Fruit fly (Drosophila melanogaster) whole organism, embryonic: ENCODE data around the gene CG31921.

Experiments used
- BEAF-32 ChIP-seq: fragments of 200-800 bp; sonication (Bioruptor generic); optimal IDR thresholded peaks from 3 replicates; lab custom pipeline; 2017; ENCODE audit warnings: missing biosample characterization, missing genetic modification characterization, mild to moderate bottlenecking, moderate library complexity, missing genetic modification reagents
- CG10543 ChIP-seq: fragments of 200-800 bp; sonication (Bioruptor generic); optimal IDR thresholded peaks from 3 replicates; lab custom pipeline; 2017; ENCODE audit warnings: missing biosample characterization, mild to moderate bottlenecking, missing genetic modification characterization, moderate library complexity
- CG13296 ChIP-seq: fragments of 200-800 bp; sonication (Bioruptor generic); optimal IDR thresholded peaks from 3 replicates; lab custom pipeline; 2018; ENCODE audit warnings: missing biosample characterization, mild to moderate bottlenecking, missing genetic modification characterization
- CG14441 ChIP-seq: fragments of 200-800 bp; sonication (Bioruptor generic); IDR thresholded peaks from 2 replicates; pipeline ENCODE4 v1.3.6; 2022; ENCODE audit warnings: missing biosample characterization, missing genetic modification characterization
- CG14860 ChIP-seq: fragments of 200-800 bp; sonication (Bioruptor generic); IDR thresholded peaks from 3 replicates; pipeline ENCODE4 v1.3.6; 2022; ENCODE audit warnings: missing biosample characterization, missing genetic modification characterization; ENCODE audit not compliant: partially characterized antibody
- CG17359 ChIP-seq: fragments of 200-800 bp; sonication (Bioruptor generic); optimal IDR thresholded peaks from 3 replicates; lab custom pipeline; 2018; ENCODE audit warnings: missing biosample characterization, mild to moderate bottlenecking, missing genetic modification characterization, moderate library complexity
- CG17829 ChIP-seq: fragments of 200-800 bp; optimal IDR thresholded peaks from 2 replicates; lab custom pipeline; 2019; ENCODE audit warnings: missing biosample characterization, mild to moderate bottlenecking, missing genetic modification characterization, moderate library complexity
- CG18599 ChIP-seq: fragments of 200-800 bp; sonication (Bioruptor generic); optimal IDR thresholded peaks from 3 replicates; lab custom pipeline; 2017; ENCODE audit warnings: missing biosample characterization, missing genetic modification characterization, mild to moderate bottlenecking, moderate library complexity, missing genetic modification reagents
- CG18619 ChIP-seq: fragments of 200-800 bp; sonication (Bioruptor generic); optimal IDR thresholded peaks from 3 replicates; lab custom pipeline; 2017; ENCODE audit warnings: missing biosample characterization, mild to moderate bottlenecking, missing genetic modification characterization
- CG30020 ChIP-seq: fragments of 200-800 bp; optimal IDR thresholded peaks from 2 replicates; lab custom pipeline; 2019; ENCODE audit warnings: missing biosample characterization, mild to moderate bottlenecking, missing genetic modification characterization, moderate library complexity
- CG4617 ChIP-seq: fragments of 200-800 bp; sonication (Bioruptor generic); optimal IDR thresholded peaks from 3 replicates; lab custom pipeline; 2016; ENCODE audit warnings: missing biosample characterization, missing genetic modification characterization, borderline replicate concordance
- CG9797 ChIP-seq: fragments of 200-800 bp; sonication (Bioruptor generic); optimal IDR thresholded peaks from 3 replicates; lab custom pipeline; 2018; ENCODE audit warnings: missing biosample characterization, mild to moderate bottlenecking, missing genetic modification characterization
- CG9817 ChIP-seq: fragments of 200-800 bp; sonication (Bioruptor generic); optimal IDR thresholded peaks from 2 replicates; lab custom pipeline; 2018; ENCODE audit warnings: missing biosample characterization, mild to moderate bottlenecking, missing genetic modification characterization, moderate library complexity
- CkIIα-i1 ChIP-seq: fragments of 200-800 bp; sonication (Bioruptor generic); IDR thresholded peaks from 2 replicates; pipeline ENCODE4 v1.3.6; 2022; ENCODE audit warnings: missing biosample characterization, missing genetic modification characterization
- Dp ChIP-seq: fragments of 200-800 bp; sonication (Bioruptor generic); optimal IDR thresholded peaks from 2 replicates; lab custom pipeline; 2018; ENCODE audit warnings: missing biosample characterization, mild to moderate bottlenecking, missing genetic modification characterization, moderate library complexity
- Dref ChIP-seq: fragments of 200-800 bp; sonication (Bioruptor generic); IDR thresholded peaks from 2 replicates; pipeline ENCODE4 v1.3.6; 2022; ENCODE audit warnings: missing biosample characterization, missing genetic modification characterization
- Ets65A ChIP-seq: fragments of 200-800 bp; sonication (Bioruptor generic); peaks from one replicate; lab custom pipeline; 2016; ENCODE audit warnings: missing biosample characterization, missing genetic modification characterization
- Fer2 ChIP-seq: fragments of 200-800 bp; sonication (Bioruptor generic); optimal IDR thresholded peaks from 2 replicates; lab custom pipeline; 2018; ENCODE audit warnings: missing biosample characterization, mild to moderate bottlenecking, missing genetic modification characterization, moderate library complexity
- HHEX ChIP-seq: fragments of 200-800 bp; sonication (Bioruptor generic); optimal IDR thresholded peaks from 3 replicates; lab custom pipeline; 2017; ENCODE audit warnings: missing biosample characterization, mild to moderate bottlenecking, missing genetic modification characterization, missing genetic modification reagents
- Hmr ChIP-seq: fragments of 200-800 bp; sonication (Bioruptor generic); optimal IDR thresholded peaks from 3 replicates; lab custom pipeline; 2017; ENCODE audit warnings: mild to moderate bottlenecking, missing biosample characterization, missing genetic modification reagents, missing genetic modification characterization
- Hr51 ChIP-seq, 2 experiments: fragments of 200-800 bp; sonication (Bioruptor generic); optimal IDR thresholded peaks; 2 replicates in 1 of 2; 3 replicates in 1 of 2; lab custom pipeline; 2016 to 2018; ENCODE audit warnings: missing biosample characterization in 2 of 2, missing genetic modification characterization in 2 of 2, mild to moderate bottlenecking in 1 of 2, moderate library complexity in 1 of 2
- MBD-R2 ChIP-seq: fragments of 200-800 bp; sonication (Bioruptor generic); IDR thresholded peaks from 2 replicates; pipeline ENCODE4 v1.3.6; 2022; ENCODE audit warnings: missing biosample characterization, missing genetic modification characterization
- NFAT ChIP-seq: fragments of 200-800 bp; sonication (Bioruptor generic); IDR thresholded peaks from 2 replicates; pipeline ENCODE4 v1.3.6; 2022; ENCODE audit warnings: missing biosample characterization, missing genetic modification characterization
- Pdp1 ChIP-seq, 2 experiments: fragments of 200-800 bp; sonication (Bioruptor generic); optimal IDR thresholded peaks; 3 replicates each; lab custom pipeline; 2016; ENCODE audit warnings: missing biosample characterization in 2 of 2, missing genetic modification characterization in 2 of 2, mild to moderate bottlenecking in 1 of 2, moderate library complexity in 1 of 2
- Ptx1 ChIP-seq: fragments of 200-800 bp; sonication (Bioruptor generic); IDR thresholded peaks from 2 replicates; pipeline ENCODE4 v1.3.6; 2022; ENCODE audit warnings: missing biosample characterization, missing genetic modification characterization
- Sox100B ChIP-seq: fragments of 200-800 bp; sonication (Bioruptor generic); optimal IDR thresholded peaks from 3 replicates; lab custom pipeline; 2018; ENCODE audit warnings: missing biosample characterization, mild to moderate bottlenecking, missing genetic modification characterization
- Spps ChIP-seq: fragments of 200-800 bp; sonication (Bioruptor generic); optimal IDR thresholded peaks from 2 replicates; lab custom pipeline; 2018; ENCODE audit warnings: missing biosample characterization, mild to moderate bottlenecking, missing genetic modification characterization
- Taf1 ChIP-seq: fragments of 200-800 bp; sonication (Bioruptor generic); IDR thresholded peaks from 2 replicates; pipeline ENCODE4 v1.3.6; 2022; ENCODE audit warnings: missing biosample characterization, missing genetic modification characterization
- Xbp1 ChIP-seq: fragments of 200-800 bp; sonication (Bioruptor generic); optimal IDR thresholded peaks from 3 replicates; lab custom pipeline; 2016; ENCODE audit warnings: missing biosample characterization, mild to moderate bottlenecking, missing genetic modification characterization
- YL-1 ChIP-seq: fragments of 200-800 bp; sonication (Bioruptor generic); optimal IDR thresholded peaks from 3 replicates; lab custom pipeline; 2017; ENCODE audit warnings: missing biosample characterization, mild to moderate bottlenecking, missing genetic modification characterization
- al ChIP-seq: fragments of 200-800 bp; sonication (Bioruptor generic); IDR thresholded peaks from 2 replicates; pipeline ENCODE4 v1.3.6; 2022; ENCODE audit warnings: missing biosample characterization, missing genetic modification characterization
- amos ChIP-seq: fragments of 200-800 bp; sonication (Bioruptor generic); IDR thresholded peaks from 2 replicates; pipeline ENCODE4 v1.3.6; 2022; ENCODE audit warnings: missing biosample characterization, missing genetic modification characterization; ENCODE audit not compliant: partially characterized antibody
- chif ChIP-seq, 2 experiments: fragments of 200-800 bp; sonication (Bioruptor generic); optimal IDR thresholded peaks; 3 replicates each; lab custom pipeline; 2016; ENCODE audit warnings: missing biosample characterization in 2 of 2, missing genetic modification characterization in 2 of 2
- dimm ChIP-seq: fragments of 200-800 bp; sonication (Bioruptor generic); IDR thresholded peaks from 2 replicates; pipeline ENCODE4 v1.3.6; 2022; ENCODE audit warnings: missing biosample characterization, missing genetic modification characterization
- dm ChIP-seq: fragments of 200-800 bp; sonication (Bioruptor generic); optimal IDR thresholded peaks from 3 replicates; lab custom pipeline; 2016; ENCODE audit warnings: missing biosample characterization, missing genetic modification characterization
- ewg ChIP-seq: fragments of 200-800 bp; sonication (Bioruptor generic); optimal IDR thresholded peaks from 3 replicates; lab custom pipeline; 2017; ENCODE audit warnings: mild to moderate bottlenecking, missing biosample characterization, missing genetic modification reagents, missing genetic modification characterization
- kah ChIP-seq: fragments of 200-800 bp; sonication (Bioruptor generic); optimal IDR thresholded peaks from 2 replicates; lab custom pipeline; 2018; ENCODE audit warnings: missing biosample characterization, mild to moderate bottlenecking, missing genetic modification characterization
- ken ChIP-seq: fragments of 200-800 bp; sonication (Bioruptor generic); IDR thresholded peaks from 3 replicates; pipeline ENCODE4 v1.3.6; 2022; ENCODE audit warnings: missing biosample characterization, missing genetic modification characterization
- klu ChIP-seq: fragments of 200-800 bp; sonication (Bioruptor generic); IDR thresholded peaks from 2 replicates; pipeline ENCODE4 v1.3.6; 2022; ENCODE audit warnings: missing biosample characterization, missing genetic modification characterization
- lmd ChIP-seq: fragments of 200-800 bp; sonication (Bioruptor generic); IDR thresholded peaks from 2 replicates; pipeline ENCODE4 v1.3.6; 2022; ENCODE audit warnings: missing biosample characterization, missing genetic modification characterization
- lola ChIP-seq, 3 experiments: fragments of >200 bp in 2 of 3; fragments of 200-800 bp in 1 of 3; sonication (Bioruptor generic) in 1 of 3; optimal IDR thresholded peaks; 2 replicates each; lab custom pipeline; 2017 to 2019; ENCODE audit warnings: missing biosample characterization in 3 of 3, missing genetic modification characterization in 3 of 3, mild to moderate bottlenecking in 1 of 3, moderate library complexity in 1 of 3
- mam ChIP-seq: fragments of 200-800 bp; sonication (Bioruptor generic); optimal IDR thresholded peaks from 3 replicates; lab custom pipeline; 2016; ENCODE audit warnings: missing biosample characterization, missing genetic modification characterization
- mirr ChIP-seq: fragments of 200-800 bp; sonication (Bioruptor generic); optimal IDR thresholded peaks from 3 replicates; lab custom pipeline; 2018; ENCODE audit warnings: missing biosample characterization, mild to moderate bottlenecking, missing genetic modification characterization
- pita ChIP-seq: fragments of 200-800 bp; sonication (Bioruptor generic); optimal IDR thresholded peaks from 2 replicates; lab custom pipeline; 2017; ENCODE audit warnings: missing biosample characterization, mild to moderate bottlenecking, missing genetic modification characterization
- sens ChIP-seq: fragments of 200-800 bp; sonication (Bioruptor generic); peaks from one replicate; lab custom pipeline; 2016; ENCODE audit warnings: missing biosample characterization, missing genetic modification characterization
- sna ChIP-seq: fragments of 200-800 bp; sonication (Bioruptor generic); IDR thresholded peaks from 2 replicates; pipeline ENCODE4 v1.3.6; 2022; ENCODE audit warnings: missing biosample characterization, missing genetic modification characterization; ENCODE audit not compliant: partially characterized antibody
- vnd ChIP-seq: fragments of 200-800 bp; sonication (Bioruptor generic); IDR thresholded peaks from 3 replicates; pipeline ENCODE4 v1.3.6; 2022; ENCODE audit warnings: missing biosample characterization, missing genetic modification characterization; ENCODE audit not compliant: partially characterized antibody

CG31921 gene

DNA sequence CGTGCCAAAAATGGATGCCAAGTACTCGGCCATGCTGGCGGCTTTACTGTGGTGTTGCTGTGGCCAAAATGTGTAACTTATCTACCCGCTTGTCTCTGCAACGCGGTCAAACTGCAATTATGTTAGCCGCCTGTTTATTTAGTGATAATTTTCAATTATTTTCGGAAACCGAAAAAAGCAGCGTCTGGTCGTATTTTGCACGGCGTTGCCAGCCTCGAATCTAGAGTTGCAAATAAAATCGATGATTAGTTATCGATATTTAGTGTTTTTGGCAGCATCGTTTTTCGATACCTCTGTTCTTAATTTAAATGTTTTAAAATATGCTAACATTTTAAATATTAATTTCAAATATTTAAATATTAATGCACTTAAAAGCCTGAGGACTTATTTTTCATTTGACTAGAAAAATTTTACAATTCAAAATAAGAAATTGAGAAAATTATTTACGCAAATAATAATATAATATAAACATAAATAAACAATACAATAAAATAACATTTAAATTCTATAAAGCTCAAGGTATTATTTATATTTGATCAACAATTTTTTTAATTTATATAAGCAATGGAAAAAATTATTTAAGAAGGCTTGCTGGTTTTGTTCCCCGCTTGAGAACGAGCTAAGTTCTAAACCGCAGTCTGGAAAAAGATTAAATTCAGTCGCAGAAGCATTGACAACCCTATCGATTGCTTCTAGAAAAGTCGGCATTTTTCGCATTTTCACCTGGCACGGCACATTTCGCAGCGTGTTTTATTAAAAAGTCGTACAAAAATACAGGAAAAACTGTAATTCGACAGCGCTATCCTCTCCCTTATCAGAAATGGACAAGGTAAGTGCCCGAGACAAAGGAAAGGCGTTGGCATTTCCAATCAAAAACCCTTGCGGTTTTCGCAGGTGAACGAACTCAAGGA is 37.4 kb downstream of the CG31921 start, which contains the start of the genes U2af38 and Stip1 (continued):
- TF ChIP-seq kah (GFP tag; lab: Kevin White, UChicago) (no peak), MBD-R2 (GFP tag; lab: Robert Waterston, UW) (peak; percentile 55), Taf1 (no peak), NFAT (peak; percentile 62), CG17829 (tag; lab: Kevin White, UChicago) (peak; percentile 55), mam (GFP tag; lab: Kevin White, UChicago) (peak; percentile 15), Ptx1 (GFP tag; lab: Robert Waterston, UW) (0 out of 2 replicates have a peak, but pooled peaks have one; percentile 8), CG14441 (GFP tag; lab: Robert Waterston, UW) (no peak), CG18599 (GFP tag; lab: Kevin White, UChicago) (peak; percentile 2), dimm (no peak), YL-1 (GFP tag; lab: Kevin White, UChicago) (peak; percentile 84), Xbp1 (GFP tag; lab: Kevin White, UChicago) (peak; percentile 58), ewg (no peak), Dref (GFP tag; lab: Robert Waterston, UW) (peak; percentile 79), Dp (peak; percentile 34), ken (0 out of 3 replicates have a peak, but pooled peaks have one; percentile 34), Pdp1 (GFP tag; optimal IDR thresholded peaks at IDR 0.05; lab: Kevin White, UChicago) (peak in 1 of 2 experiments; percentile 11), mirr (GFP tag; lab: Kevin White, UChicago) (no peak), Fer2 (tag; lab: Kevin White, UChicago) (peak; percentile 11), CG14860 (GFP tag; lab: Robert Waterston, UW) (0 out of 3 replicates have a peak, but pooled peaks have one; percentile 27), BEAF-32 (GFP tag; lab: Kevin White, UChicago) (peak; percentile 69), HHEX (GFP tag; lab: Kevin White, UChicago) (no peak), al (GFP tag; lab: Robert Waterston, UW) (no peak), lmd (no peak; the same call in 1 of the 2 replicates), lola (GFP tag; optimal IDR thresholded peaks at IDR 0.05; lab: Kevin White, UChicago) (peak in 1 of 3 experiments; percentile 12), sna (GFP tag; lab: Robert Waterston, UW) (peak; percentile 54; the same call in 1 of the 2 replicates), CG10543 (GFP tag; lab: Kevin White, UChicago) (peak; percentile 66), CG9817 (tag; lab: Kevin White, UChicago) (peak; percentile 10), pita (GFP tag; lab: Kevin White, UChicago) (peak; percentile 76), amos (peak; percentile 69; the same call in 1 of the 2 replicates), CG13296 (GFP tag; lab: Kevin White, UChicago) (peak; percentile 30), Hmr (GFP tag; lab: Kevin White, UChicago) (no peak), Sox100B (GFP tag; lab: Kevin White, UChicago) (peak; percentile 24), CG17359 (no peak), CG9797 (GFP tag; lab: Kevin White, UChicago) (peak; percentile 38), CG4617 (GFP tag; lab: Kevin White, UChicago) (peak; percentile 51), Ets65A (GFP tag; lab: Kevin White, UChicago) (no peak), chif (GFP tag; optimal IDR thresholded peaks at IDR 0.05; lab: Kevin White, UChicago) (no peak), Spps (tag; lab: Kevin White, UChicago) (no peak), sens (GFP tag; lab: Kevin White, UChicago) (peak; percentile 24), CG18619 (no peak), dm (GFP tag; lab: Kevin White, UChicago) (peak; percentile 8), vnd (peak; percentile 58; the same call in 1 of the 3 replicates), CkIIα-i1 (GFP tag; lab: Robert Waterston, UW) (no peak), Hr51 (GFP tag; optimal IDR thresholded peaks at IDR 0.05; lab: Kevin White, UChicago) (peak in 1 of 2 experiments; percentile 3), CG30020 (tag; lab: Kevin White, UChicago) (peak; percentile 33), klu (GFP tag; lab: Robert Waterston, UW) (no peak)
